Worm (Caenorhabditis elegans) whole organism, mixed stage, embryonic: Measurements from ENCODE around the gene C34C12.8.

ENCODE experiments used
- blmp-1 ChIP-seq: fragments of 150-350 bp; optimal IDR thresholded peaks from 2 replicates; lab custom pipeline; 2014; ENCODE audit warnings: missing biosample characterization, missing genetic modification characterization
- cnd-1 ChIP-seq: fragments of 200-800 bp; sonication (Bioruptor generic); optimal IDR thresholded peaks from 2 replicates; lab custom pipeline; 2018; ENCODE audit warnings: mild to moderate bottlenecking, missing genetic modification characterization, missing compliant biosample characterization
- drap-1 ChIP-seq: fragments of 200-800 bp; sonication (Bioruptor generic); optimal IDR thresholded peaks from 3 replicates; lab custom pipeline; 2018; ENCODE audit warnings: mild to moderate bottlenecking, missing genetic modification characterization, missing compliant biosample characterization
- elt-1 ChIP-seq: sonication (generic microtip); optimal IDR thresholded peaks from 2 replicates; lab custom pipeline; 2017; ENCODE audit warnings: missing genetic modification characterization, mild to moderate bottlenecking, missing compliant biosample characterization, antibody characterized with exemption, moderate library complexity, borderline replicate concordance; ENCODE audit not compliant: insufficient read depth
- lsy-2 ChIP-seq: fragments of 150-350 bp; optimal IDR thresholded peaks from 2 replicates; lab custom pipeline; 2014; ENCODE audit warnings: missing biosample characterization, missing genetic modification characterization
- nhr-12 ChIP-seq: fragments of 150-350 bp; optimal IDR thresholded peaks from 2 replicates; lab custom pipeline; 2014; ENCODE audit warnings: missing biosample characterization, missing genetic modification characterization
- pha-4 ChIP-seq: fragments of 150-350 bp; optimal IDR thresholded peaks from 2 replicates; lab custom pipeline; 2018; ENCODE audit warnings: missing biosample characterization, missing genetic modification reagents, missing genetic modification characterization

DNA sequence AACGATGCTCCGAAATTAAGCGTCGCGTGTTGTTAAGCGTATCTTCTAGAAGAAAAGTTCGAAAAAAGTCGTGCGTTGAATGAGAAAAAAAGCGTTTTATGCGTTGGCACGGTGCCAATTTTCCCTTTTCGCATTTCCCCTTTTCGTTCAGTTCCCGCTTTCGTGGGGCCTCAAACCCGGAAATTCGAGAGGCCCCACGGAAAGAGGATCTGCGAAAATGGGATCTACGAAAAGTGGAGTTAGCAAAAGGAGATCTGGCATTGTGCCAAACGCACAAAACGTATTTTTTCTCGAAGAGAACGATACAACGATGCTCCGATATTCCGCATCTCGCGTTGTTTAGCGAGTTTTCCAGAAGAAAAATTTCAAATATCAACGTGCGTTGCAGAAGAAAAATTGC lies 39.6 kb downstream of the C34C12.8 start:
- no peak for TF ChIP-seq pha-4 (tag; lab: Kevin White, UChicago)
- TF ChIP-seq drap-1 (GFP tag; lab: Kevin White, UChicago) = peak; percentile 95
- TF ChIP-seq lsy-2 (tag; lab: Kevin White, UChicago) = no peak
- peak; percentile 98 for TF ChIP-seq cnd-1 (tag; lab: Kevin White, UChicago)
- no peak for TF ChIP-seq blmp-1 (tag; lab: Kevin White, UChicago)
- no peak for TF ChIP-seq elt-1 (tag; lab: Kevin White, UChicago)
- TF ChIP-seq nhr-12 (tag; lab: Kevin White, UChicago) = no peak
